Worm (Caenorhabditis elegans): Measurements from ENCODE around the gene cni-1.

ce11 chrV:13173718-13174117 is 6.4 kb upstream of the cni-1 start:
- no peak for TF ChIP-seq ceh-28 (tag; optimal IDR thresholded peaks at IDR 0.05)
- no peak for TF ChIP-seq ceh-82 (tag; optimal IDR thresholded peaks at IDR 0.05)
- TF ChIP-seq nfya-1 (tag; optimal IDR thresholded peaks at IDR 0.05; ENCODE audit: insufficient read depth) = no peak
- no peak for TF ChIP-seq ama-1 (optimal IDR thresholded peaks at IDR 0.05)
- TF ChIP-seq daf-12 (tag; optimal IDR thresholded peaks at IDR 0.05) = no peak
- TF ChIP-seq mdl-1 (tag; optimal IDR thresholded peaks at IDR 0.05) = no peak
- no peak for TF ChIP-seq aly-2 (tag; optimal IDR thresholded peaks at IDR 0.05)
- TF ChIP-seq fos-1 (tag; optimal IDR thresholded peaks at IDR 0.05) = no peak
- no peak for TF ChIP-seq snpc-4 (tag; optimal IDR thresholded peaks at IDR 0.05)
- no peak for TF ChIP-seq nhr-12 (tag; optimal IDR thresholded peaks at IDR 0.05)
- no peak for TF ChIP-seq pha-4 (tag; optimal IDR thresholded peaks at IDR 0.05)
- TF ChIP-seq lin-39 (tag; optimal IDR thresholded peaks at IDR 0.05) = no peak
- no peak for TF ChIP-seq nhr-28 (tag; optimal IDR thresholded peaks at IDR 0.05)
